Fruit fly (Drosophila melanogaster): ENCODE data around the gene NTPase.
A peak's percentile ranks its signal among the peaks of the same experiment; 100 is the strongest.

NTPase gene

DNA sequence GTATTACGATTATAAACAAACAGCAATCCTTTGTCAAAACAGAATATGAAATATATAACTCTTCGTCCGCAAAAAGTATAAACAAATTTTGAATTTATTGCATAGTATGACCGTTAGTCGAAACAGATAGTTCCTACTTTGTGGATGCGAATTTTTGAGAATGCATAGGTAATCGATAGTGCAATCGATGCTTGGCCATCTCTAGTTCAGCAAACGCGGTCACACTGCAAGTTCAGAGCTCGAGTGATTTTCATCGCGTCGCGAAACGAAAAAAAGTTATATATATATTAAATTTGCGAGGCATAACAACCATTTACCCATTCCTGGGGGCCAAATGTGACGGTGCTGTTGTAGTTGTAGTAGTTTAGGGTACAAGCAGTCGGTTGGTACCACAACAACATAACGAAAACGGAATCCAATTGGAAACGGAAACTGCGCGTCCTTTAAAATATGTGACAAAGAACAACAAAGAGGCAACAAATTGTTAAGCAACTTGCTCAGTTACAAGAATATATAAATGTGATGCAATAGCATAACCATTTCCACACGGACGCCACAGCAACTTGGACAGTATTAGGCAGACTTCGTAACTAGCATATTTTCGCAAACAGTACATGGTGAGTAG lies 28.6 kb downstream of the NTPase start, which contains the start of gene CG2991 (continued):
- TF ChIP-seq Lhr (GFP tag; optimal IDR thresholded peaks at IDR 0.05): peak; percentile 43
- no peak for TF ChIP-seq CG18476 (GFP tag; optimal IDR thresholded peaks at IDR 0.05)
- no peak for TF ChIP-seq D (optimal IDR thresholded peaks at IDR 0.05)
- no peak for TF ChIP-seq D (GFP tag; optimal IDR thresholded peaks at IDR 0.05)
- TF ChIP-seq Dll (GFP tag; IDR thresholded peaks at IDR 0.05; ENCODE audit: partially characterized antibody): peak; percentile 83
- no peak for TF ChIP-seq CG3163 (GFP tag; optimal IDR thresholded peaks at IDR 0.05)
- TF ChIP-seq ttk (GFP tag; IDR thresholded peaks at IDR 0.05): no peak
- TF ChIP-seq Dbx (GFP tag; IDR thresholded peaks at IDR 0.05): 0 out of 3 replicates have a peak, but pooled peaks have one; percentile 21
- no peak for TF ChIP-seq CG17361 (GFP tag; IDR thresholded peaks at IDR 0.05)
- peak; percentile 78 for TF ChIP-seq CG16813 (GFP tag; IDR thresholded peaks at IDR 0.05; ENCODE audit: partially characterized antibody)
- no peak for TF ChIP-seq CG7786 (GFP tag; optimal IDR thresholded peaks at IDR 0.05)
- TF ChIP-seq CG9609 (GFP tag; optimal IDR thresholded peaks at IDR 0.05): no peak
- no peak for TF ChIP-seq slbo (GFP tag; IDR thresholded peaks at IDR 0.05)
- TF ChIP-seq CG9876 (GFP tag; optimal IDR thresholded peaks at IDR 0.05): no peak
- TF ChIP-seq D19A (tag; optimal IDR thresholded peaks at IDR 0.05): peak; percentile 52
- TF ChIP-seq tin (GFP tag; optimal IDR thresholded peaks at IDR 0.05): no peak
- TF ChIP-seq zfh2 (GFP tag; optimal IDR thresholded peaks at IDR 0.05): peak; percentile 3
- peak in 1 of 2 experiments; percentile 22 for TF ChIP-seq dpn (GFP tag; optimal IDR thresholded peaks at IDR 0.05)
- TF ChIP-seq CG10959 (GFP tag; IDR thresholded peaks at IDR 0.05): no peak
- peak; percentile 81 for TF ChIP-seq CG34224 (GFP tag; IDR thresholded peaks at IDR 0.05; ENCODE audit: partially characterized antibody)
- TF ChIP-seq p53 (GFP tag; optimal IDR thresholded peaks at IDR 0.05): no peak
- peak; percentile 54 for TF ChIP-seq mam (GFP tag; optimal IDR thresholded peaks at IDR 0.05)
- peak; percentile 59 for TF ChIP-seq Rfx (GFP tag; IDR thresholded peaks at IDR 0.05)
- no peak; the same call in 1 of the 2 replicates for TF ChIP-seq CG4360 (GFP tag; IDR thresholded peaks at IDR 0.05)
- TF ChIP-seq pzg (GFP tag; optimal IDR thresholded peaks at IDR 0.05): peak; percentile 97
- peak; percentile 81 for TF ChIP-seq hbn (GFP tag; IDR thresholded peaks at IDR 0.05; ENCODE audit: partially characterized antibody)
- peak; percentile 53; the same call in 1 of the 3 replicates for TF ChIP-seq hb (GFP tag; IDR thresholded peaks at IDR 0.05; ENCODE audit: partially characterized antibody)
- no peak for TF ChIP-seq Adf1 (GFP tag; IDR thresholded peaks at IDR 0.05)
- peak; percentile 90; the same call in 3 of the 4 replicates for TF ChIP-seq chinmo (GFP tag; IDR thresholded peaks at IDR 0.05; ENCODE audit: partially characterized antibody)
- TF ChIP-seq CG8944 (GFP tag; optimal IDR thresholded peaks at IDR 0.05): no peak
- TF ChIP-seq sens (GFP tag): peak; percentile 82
- no peak for TF ChIP-seq sens-2 (GFP tag; IDR thresholded peaks at IDR 0.05)
- TF ChIP-seq Myb (GFP tag; optimal IDR thresholded peaks at IDR 0.05): peak; percentile 56
- peak; percentile 75 for TF ChIP-seq MBD-R2 (GFP tag; IDR thresholded peaks at IDR 0.05)
- TF ChIP-seq CG14050 (GFP tag; IDR thresholded peaks at IDR 0.05): no peak
- TF ChIP-seq C15 (GFP tag; IDR thresholded peaks at IDR 0.05): no peak
- TF ChIP-seq stc (GFP tag; IDR thresholded peaks at IDR 0.05): no peak
- TF ChIP-seq crol (GFP tag; IDR thresholded peaks at IDR 0.05): no peak
- peak; percentile 91 for TF ChIP-seq Elba2 (GFP tag; optimal IDR thresholded peaks at IDR 0.05)
- no peak for TF ChIP-seq ara (GFP tag; IDR thresholded peaks at IDR 0.05)
- no peak for TF ChIP-seq CG11093 (GFP tag; IDR thresholded peaks at IDR 0.05)
- TF ChIP-seq disco-r (GFP tag; optimal IDR thresholded peaks at IDR 0.05): no peak
- TF ChIP-seq Nf-YA (GFP tag; IDR thresholded peaks at IDR 0.05): no peak
- 0 out of 3 replicates have a peak, but pooled peaks have one; percentile 29 for TF ChIP-seq z (GFP tag; IDR thresholded peaks at IDR 0.05)
- no peak for TF ChIP-seq CG10274 (GFP tag; optimal IDR thresholded peaks at IDR 0.05)
- peak; percentile 24 for TF ChIP-seq gcm2 (GFP tag; optimal IDR thresholded peaks at IDR 0.05)
- TF ChIP-seq dimm (GFP tag; IDR thresholded peaks at IDR 0.05): no peak
- peak in 1 of 2 experiments; percentile 24 for TF ChIP-seq Hr51 (GFP tag; optimal IDR thresholded peaks at IDR 0.05)
- TF ChIP-seq twi (tag; optimal IDR thresholded peaks at IDR 0.05): no peak
- TF ChIP-seq CG2116 (GFP tag; optimal IDR thresholded peaks at IDR 0.05): peak; percentile 74
- no peak for TF ChIP-seq toy (GFP tag; IDR thresholded peaks at IDR 0.05)
- no peak for TF ChIP-seq sim (GFP tag; IDR thresholded peaks at IDR 0.05)

All from whole organism, embryonic.